Worm (Caenorhabditis elegans): ENCODE results near the gene Y43F8B.28.

DNA sequence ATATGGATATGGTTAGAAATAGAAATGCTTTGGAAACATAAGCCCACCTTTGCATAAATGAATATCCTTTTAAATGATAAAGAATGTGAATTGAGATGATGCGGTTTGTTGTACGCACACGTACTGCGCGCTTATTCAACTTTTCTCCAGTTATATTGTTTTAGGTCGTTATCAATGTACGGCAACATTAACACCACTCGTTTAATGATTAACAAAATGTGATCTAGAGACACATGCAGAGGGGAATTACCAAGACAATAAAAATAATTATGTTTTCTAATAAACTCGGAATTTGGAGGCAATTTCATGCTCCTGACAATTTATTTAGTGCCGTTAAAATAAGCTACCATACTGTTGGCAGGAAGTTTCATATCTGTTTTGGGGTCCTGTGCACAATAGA is 39.7 kb upstream of the Y43F8B.28 start, which contains the start of gene M04C3.1:
- TF ChIP-seq ceh-82 (tag; optimal IDR thresholded peaks at IDR 0.05) (no peak), tbx-2 (tag; optimal IDR thresholded peaks at IDR 0.05) (no peak), nhr-11 (tag; optimal IDR thresholded peaks at IDR 0.05) (no peak), dpl-1 (GFP tag; optimal IDR thresholded peaks at IDR 0.05) (no peak), sox-4 (tag; optimal IDR thresholded peaks at IDR 0.05) (no peak), mep-1 (tag; optimal IDR thresholded peaks at IDR 0.05) (no peak)
